Fruit fly (Drosophila melanogaster): ENCODE measurements around the gene swm.

DNA sequence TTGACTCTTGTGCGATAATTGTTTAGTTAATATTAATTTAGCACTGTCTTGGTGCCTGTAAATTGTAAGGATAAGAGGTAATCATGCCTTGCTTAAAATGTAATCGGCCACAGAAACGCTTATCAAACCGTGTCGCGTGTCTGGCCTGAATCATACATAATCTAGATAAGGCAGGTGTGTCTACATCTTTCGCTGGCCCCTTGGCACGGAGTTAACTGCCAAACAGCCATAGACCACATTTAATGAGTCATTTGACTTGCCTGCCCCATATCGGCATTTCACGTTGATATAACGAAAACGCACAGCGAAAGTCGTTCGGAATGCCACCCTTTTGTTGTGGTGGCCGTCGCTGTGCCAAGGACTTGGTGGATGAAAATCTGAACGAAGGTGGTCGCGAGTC, 42.2 kb downstream of the swm start, which contains the start of gene CG31697:
- TF ChIP-seq CTCF (optimal IDR thresholded peaks at IDR 0.05) (no peak), CG8478 (optimal IDR thresholded peaks at IDR 0.05) (no peak)

All from S2 (cell line).